Fruit fly (Drosophila melanogaster) whole organism, prepupa: ENCODE results near the gene CG7168.

Experiments used
- Blimp-1 ChIP-seq: fragments of 200-800 bp; sonication (Bioruptor generic); optimal IDR thresholded peaks from 3 replicates; lab custom pipeline; 2017; ENCODE audit warnings: missing biosample characterization, missing genetic modification characterization, mild to moderate bottlenecking, moderate library complexity, missing genetic modification reagents
- CG10631 ChIP-seq: fragments of 200-800 bp; sonication (Bioruptor generic); optimal IDR thresholded peaks from 2 replicates; lab custom pipeline; 2016; ENCODE audit warnings: missing biosample characterization, missing genetic modification characterization
- CG10669 ChIP-seq: fragments of 200-800 bp; sonication (Bioruptor generic); optimal IDR thresholded peaks from 3 replicates; lab custom pipeline; 2018; ENCODE audit warnings: missing biosample characterization, mild to moderate bottlenecking, missing genetic modification characterization, moderate library complexity
- CG11902 ChIP-seq: fragments of 200-800 bp; sonication (Bioruptor generic); optimal IDR thresholded peaks from 3 replicates; lab custom pipeline; 2016; ENCODE audit warnings: missing biosample characterization, missing genetic modification characterization
- CG1621 ChIP-seq: fragments of 200-800 bp; sonication (Bioruptor generic); optimal IDR thresholded peaks from 3 replicates; lab custom pipeline; 2018; ENCODE audit warnings: missing biosample characterization, mild to moderate bottlenecking, missing genetic modification characterization
- CG16779 ChIP-seq: fragments of 200-800 bp; sonication (Bioruptor generic); optimal IDR thresholded peaks from 3 replicates; lab custom pipeline; 2017; ENCODE audit warnings: missing biosample characterization, mild to moderate bottlenecking, missing genetic modification characterization
- CG3032 ChIP-seq: fragments of 200-800 bp; optimal IDR thresholded peaks from 2 replicates; lab custom pipeline; 2019; ENCODE audit warnings: missing biosample characterization, mild to moderate bottlenecking, missing genetic modification characterization, moderate library complexity
- CG31627 ChIP-seq: fragments of 200-800 bp; sonication (Bioruptor generic); optimal IDR thresholded peaks from 3 replicates; lab custom pipeline; 2016; ENCODE audit warnings: missing biosample characterization, missing genetic modification characterization
- CG32006 ChIP-seq: fragments of 200-800 bp; sonication (Bioruptor generic); optimal IDR thresholded peaks from 3 replicates; lab custom pipeline; 2017; ENCODE audit warnings: missing biosample characterization, mild to moderate bottlenecking, missing genetic modification characterization
- CG34406 ChIP-seq: fragments of 200-800 bp; sonication (Bioruptor generic); optimal IDR thresholded peaks from 3 replicates; lab custom pipeline; 2016; ENCODE audit warnings: missing biosample characterization, missing genetic modification characterization
- CG3919 ChIP-seq: fragments of 200-800 bp; sonication (Bioruptor generic); optimal IDR thresholded peaks from 3 replicates; lab custom pipeline; 2016; ENCODE audit warnings: missing biosample characterization, missing genetic modification characterization
- CG4318 ChIP-seq: fragments of 200-800 bp; sonication (Bioruptor generic); optimal IDR thresholded peaks from 3 replicates; lab custom pipeline; 2017; ENCODE audit warnings: missing biosample characterization, mild to moderate bottlenecking, missing genetic modification characterization
- CG6163 ChIP-seq: fragments of 200-800 bp; sonication (Bioruptor generic); IDR thresholded peaks from 3 replicates; pipeline ENCODE4 v1.3.6; 2022; ENCODE audit warnings: missing biosample characterization, missing genetic modification characterization
- CG6276 ChIP-seq: fragments of 200-800 bp; sonication (Bioruptor generic); optimal IDR thresholded peaks from 2 replicates; lab custom pipeline; 2017; ENCODE audit warnings: missing biosample characterization, mild to moderate bottlenecking, missing genetic modification characterization
- CG6808 ChIP-seq: fragments of 200-800 bp; sonication (Bioruptor generic); optimal IDR thresholded peaks from 3 replicates; lab custom pipeline; 2017; ENCODE audit warnings: missing biosample characterization, missing genetic modification characterization, mild to moderate bottlenecking, moderate library complexity, missing genetic modification reagents
- CG6854 ChIP-seq: fragments of 200-800 bp; sonication (Bioruptor generic); optimal IDR thresholded peaks from 2 replicates; lab custom pipeline; 2017; ENCODE audit warnings: missing biosample characterization, mild to moderate bottlenecking, missing genetic modification characterization
- CG7368 ChIP-seq: fragments of 200-800 bp; sonication (Bioruptor generic); optimal IDR thresholded peaks from 3 replicates; lab custom pipeline; 2016; ENCODE audit warnings: missing biosample characterization, missing genetic modification characterization
- CG8119 ChIP-seq: fragments of 200-800 bp; sonication (Bioruptor generic); IDR thresholded peaks from 3 replicates; pipeline ENCODE4 v1.3.6; 2022; ENCODE audit warnings: missing biosample characterization, missing genetic modification characterization
- CG8319 ChIP-seq: fragments of 200-800 bp; sonication (Bioruptor generic); optimal IDR thresholded peaks from 3 replicates; lab custom pipeline; 2016; ENCODE audit warnings: missing biosample characterization, missing genetic modification characterization
- CG8632 ChIP-seq: fragments of 200-800 bp; sonication (Bioruptor generic); optimal IDR thresholded peaks from 3 replicates; lab custom pipeline; 2016; ENCODE audit warnings: missing biosample characterization, missing genetic modification characterization
- CG9139 ChIP-seq: fragments of 200-800 bp; sonication (Bioruptor generic); optimal IDR thresholded peaks from 3 replicates; lab custom pipeline; 2017; ENCODE audit warnings: missing biosample characterization, mild to moderate bottlenecking, missing genetic modification characterization
- Eip78C ChIP-seq: fragments of 200-800 bp; sonication (Bioruptor generic); peaks from one replicate; lab custom pipeline; 2016; ENCODE audit warnings: missing biosample characterization, missing genetic modification characterization
- Eip93F ChIP-seq: fragments of 200-800 bp; sonication (Bioruptor generic); optimal IDR thresholded peaks from 2 replicates; lab custom pipeline; 2016; ENCODE audit warnings: missing biosample characterization, mild to moderate bottlenecking, missing genetic modification characterization
- Ets21C ChIP-seq: fragments of 200-800 bp; sonication (Bioruptor generic); optimal IDR thresholded peaks from 3 replicates; lab custom pipeline; 2016; ENCODE audit warnings: missing biosample characterization, missing genetic modification characterization
- Ets96B ChIP-seq: fragments of 200-800 bp; optimal IDR thresholded peaks from 2 replicates; lab custom pipeline; 2019; ENCODE audit warnings: missing biosample characterization, mild to moderate bottlenecking, missing genetic modification characterization, moderate library complexity
- Gug ChIP-seq: fragments of 200-800 bp; sonication (Bioruptor generic); IDR thresholded peaks from 2 replicates; pipeline ENCODE4 v1.3.6; 2022; ENCODE audit warnings: missing biosample characterization, missing genetic modification characterization
- Hr38 ChIP-seq: sonication (Bioruptor generic); optimal IDR thresholded peaks from 2 replicates; lab custom pipeline; 2016; ENCODE audit warnings: missing biosample characterization, missing genetic modification characterization
- Hr39 ChIP-seq: fragments of 200-800 bp; sonication (Bioruptor generic); optimal IDR thresholded peaks from 2 replicates; lab custom pipeline; 2016; ENCODE audit warnings: missing biosample characterization, missing genetic modification characterization
- Hr4 ChIP-seq: fragments of 200-800 bp; sonication (Bioruptor generic); optimal IDR thresholded peaks from 3 replicates; lab custom pipeline; 2016; ENCODE audit warnings: missing biosample characterization, missing genetic modification characterization
- Lpt ChIP-seq: fragments of 200-800 bp; sonication (Bioruptor generic); optimal IDR thresholded peaks from 3 replicates; lab custom pipeline; 2016; ENCODE audit warnings: missing biosample characterization, missing genetic modification characterization
- Met ChIP-seq: fragments of 200-800 bp; sonication (Bioruptor generic); optimal IDR thresholded peaks from 3 replicates; lab custom pipeline; 2016; ENCODE audit warnings: missing biosample characterization, missing genetic modification characterization
- Smox ChIP-seq: fragments of 200-800 bp; sonication (Bioruptor generic); optimal IDR thresholded peaks from 3 replicates; lab custom pipeline; 2016; ENCODE audit warnings: missing biosample characterization, missing genetic modification characterization
- Sox15 ChIP-seq: fragments of 200-800 bp; sonication (Bioruptor generic); optimal IDR thresholded peaks from 3 replicates; lab custom pipeline; 2016; ENCODE audit warnings: missing biosample characterization, missing genetic modification characterization
- achi ChIP-seq: fragments of 200-800 bp; sonication (Bioruptor generic); optimal IDR thresholded peaks from 3 replicates; lab custom pipeline; 2016; ENCODE audit warnings: missing biosample characterization, missing genetic modification characterization
- acj6 ChIP-seq: fragments of 200-800 bp; sonication (Bioruptor generic); optimal IDR thresholded peaks from 3 replicates; lab custom pipeline; 2016; ENCODE audit warnings: missing biosample characterization, missing genetic modification characterization
- dsx ChIP-seq: fragments of 200-800 bp; optimal IDR thresholded peaks from 3 replicates; lab custom pipeline; 2019; ENCODE audit warnings: missing biosample characterization, mild to moderate bottlenecking, missing genetic modification characterization, moderate library complexity; ENCODE audit not compliant: poor library complexity, severe bottlenecking
- eg ChIP-seq: fragments of 200-800 bp; sonication (Bioruptor generic); IDR thresholded peaks from 3 replicates; pipeline ENCODE4 v1.3.6; 2022; ENCODE audit warnings: missing biosample characterization, missing genetic modification characterization
- esn ChIP-seq: fragments of 200-800 bp; sonication (Bioruptor generic); optimal IDR thresholded peaks from 2 replicates; lab custom pipeline; 2016; ENCODE audit warnings: missing biosample characterization, mild to moderate bottlenecking, missing genetic modification characterization, moderate library complexity
- fd59A ChIP-seq: fragments of 200-800 bp; sonication (Bioruptor generic); optimal IDR thresholded peaks from 2 replicates; lab custom pipeline; 2017; ENCODE audit warnings: missing biosample characterization, mild to moderate bottlenecking, missing genetic modification characterization, missing genetic modification reagents
- fkh ChIP-seq: fragments of 200-800 bp; sonication (Bioruptor generic); optimal IDR thresholded peaks from 3 replicates; lab custom pipeline; 2017; ENCODE audit warnings: missing biosample characterization, mild to moderate bottlenecking, missing genetic modification characterization, moderate library complexity
- net ChIP-seq: fragments of 200-800 bp; sonication (Bioruptor generic); optimal IDR thresholded peaks from 3 replicates; lab custom pipeline; 2016; ENCODE audit warnings: missing biosample characterization, missing genetic modification characterization
- salr ChIP-seq, 2 experiments: fragments of 200-800 bp; sonication (Bioruptor generic); optimal IDR thresholded peaks; 3 replicates each; lab custom pipeline; 2016 to 2018; ENCODE audit warnings: missing biosample characterization in 2 of 2, missing genetic modification characterization in 2 of 2, mild to moderate bottlenecking in 1 of 2
- ss ChIP-seq, 2 experiments: fragments of 200-800 bp; sonication (Bioruptor generic); optimal IDR thresholded peaks; 2 replicates in 1 of 2; 3 replicates in 1 of 2; lab custom pipeline; 2017 to 2018; ENCODE audit warnings: mild to moderate bottlenecking in 2 of 2, missing biosample characterization in 2 of 2, missing genetic modification characterization in 2 of 2, moderate library complexity in 1 of 2
- svp ChIP-seq: fragments of 200-800 bp; sonication (Bioruptor generic); peaks from one replicate; lab custom pipeline; 2016; ENCODE audit warnings: missing biosample characterization, missing genetic modification characterization
- topi ChIP-seq: fragments of 200-800 bp; sonication (Bioruptor generic); optimal IDR thresholded peaks from 3 replicates; lab custom pipeline; 2016; ENCODE audit warnings: missing biosample characterization, missing genetic modification characterization
- vri ChIP-seq: fragments of 200-800 bp; sonication (Bioruptor generic); optimal IDR thresholded peaks from 3 replicates; lab custom pipeline; 2016; ENCODE audit warnings: missing biosample characterization, mild to moderate bottlenecking, missing genetic modification characterization

The CG7168 gene

dm6 chr3R:18223434-18223833, 2.4 kb downstream of the CG7168 start, which contains the start of the genes mTerf5 and Non3 (continued):
- peak; percentile 65 for TF ChIP-seq CG3032 (tag; lab: Kevin White, UChicago)
- TF ChIP-seq svp, result peak; percentile 73
- peak; percentile 32 for TF ChIP-seq vri (GFP tag; lab: Kevin White, UChicago)
- peak; percentile 6 for TF ChIP-seq CG6854 (GFP tag; lab: Kevin White, UChicago)
- TF ChIP-seq Met (GFP tag; lab: Kevin White, UChicago), result no peak
- no peak for TF ChIP-seq CG4318 (GFP tag; lab: Kevin White, UChicago)
- TF ChIP-seq CG10631 (GFP tag; lab: Kevin White, UChicago), result peak; percentile 65
- TF ChIP-seq CG11902 (GFP tag; lab: Kevin White, UChicago), result peak; percentile 15
- TF ChIP-seq CG8119 (GFP tag; lab: Robert Waterston, UW), result 0 out of 3 replicates have a peak, but pooled peaks have one; percentile 19
- peak; percentile 44 for TF ChIP-seq acj6 (GFP tag; lab: Kevin White, UChicago)
- TF ChIP-seq topi (GFP tag; lab: Kevin White, UChicago), result peak; percentile 31
- no peak for TF ChIP-seq salr (GFP tag; optimal IDR thresholded peaks at IDR 0.05; lab: Kevin White, UChicago)
- peak; percentile 64 for TF ChIP-seq fkh (GFP tag; lab: Kevin White, UChicago)
- no peak for TF ChIP-seq Hr39 (GFP tag; lab: Kevin White, UChicago)
- TF ChIP-seq Blimp-1 (GFP tag; lab: Kevin White, UChicago), result no peak
- TF ChIP-seq CG8632 (GFP tag; lab: Kevin White, UChicago), result peak; percentile 65
- peak; percentile 58 for TF ChIP-seq Ets96B (tag; lab: Kevin White, UChicago)
- TF ChIP-seq Lpt (GFP tag; lab: Kevin White, UChicago), result no peak
- TF ChIP-seq Ets21C (GFP tag; lab: Kevin White, UChicago), result peak; percentile 2
- peak in 1 of 2 experiments; percentile 14 for TF ChIP-seq ss (GFP tag; optimal IDR thresholded peaks at IDR 0.05; lab: Kevin White, UChicago)

- TF ChIP-seq Sox15 (GFP tag; lab: Kevin White, UChicago) (peak; percentile 97), eg (GFP tag; lab: Robert Waterston, UW) (peak; percentile 99), Smox (peak; percentile 98), CG34406 (peak; percentile 98), Blimp-1 (GFP tag; lab: Kevin White, UChicago) (peak; percentile 85), CG8632 (GFP tag; lab: Kevin White, UChicago) (peak; percentile 98), CG11902 (GFP tag; lab: Kevin White, UChicago) (peak; percentile 95), CG32006 (GFP tag; lab: Kevin White, UChicago) (peak; percentile 98), CG1621 (peak; percentile 94), CG6808 (GFP tag; lab: Kevin White, UChicago) (peak; percentile 93), Hr38 (GFP tag; lab: Kevin White, UChicago) (peak; percentile 60), salr (GFP tag; optimal IDR thresholded peaks at IDR 0.05; lab: Kevin White, UChicago) (peak; percentile 92 to 97), Lpt (GFP tag; lab: Kevin White, UChicago) (peak; percentile 92), CG7368 (GFP tag; lab: Kevin White, UChicago) (peak; percentile 93), Hr39 (GFP tag; lab: Kevin White, UChicago) (peak; percentile 98), Eip78C (peak; percentile 99), fkh (GFP tag; lab: Kevin White, UChicago) (peak; percentile 98), CG6163 (GFP tag; lab: Robert Waterston, UW) (peak; percentile 98), esn (GFP tag; lab: Kevin White, UChicago) (peak; percentile 99), CG6276 (GFP tag; lab: Kevin White, UChicago) (peak; percentile 88), topi (GFP tag; lab: Kevin White, UChicago) (peak; percentile 98), dsx (GFP tag; lab: Kevin White, UChicago) (peak; percentile 97), achi (peak; percentile 97), net (GFP tag; lab: Kevin White, UChicago) (peak; percentile 97), Ets96B (tag; lab: Kevin White, UChicago) (peak; percentile 98), CG6854 (GFP tag; lab: Kevin White, UChicago) (peak; percentile 84), CG10669 (GFP tag; lab: Kevin White, UChicago) (peak; percentile 97), CG9139 (GFP tag; lab: Kevin White, UChicago) (peak; percentile 93), Gug (peak; percentile 99), CG4318 (GFP tag; lab: Kevin White, UChicago) (no peak), Hr4 (GFP tag; lab: Kevin White, UChicago) (peak; percentile 98), CG16779 (tag; lab: Kevin White, UChicago) (peak; percentile 89), CG8319 (GFP tag; lab: Kevin White, UChicago) (peak; percentile 95), CG3919 (peak; percentile 96), acj6 (GFP tag; lab: Kevin White, UChicago) (peak; percentile 98), CG31627 (peak; percentile 99), fd59A (peak; percentile 95), Eip93F (peak; percentile 82), svp (peak; percentile 99)
Observed at dm6 chr3R:18220211-18220749, 5.6 kb downstream of the CG7168 start, which contains the start of the genes CG7988 and CG7183. CG7988 (plus strand) TSS chr3R:18220526. CG7183 (minus strand) TSS chr3R:18220699.
